Fruit fly (Drosophila melanogaster) whole organism, embryonic: ENCODE results near the gene CG10338.
A peak's percentile ranks its signal among the peaks of the same experiment; 100 is the strongest.

Experiments
- ATbp ChIP-seq: fragments of 200-800 bp; sonication (Bioruptor generic); optimal IDR thresholded peaks from 2 replicates; lab custom pipeline; 2017; ENCODE audit warnings: missing biosample characterization, mild to moderate bottlenecking, missing genetic modification characterization, missing genetic modification reagents
- Antp ChIP-seq: fragments of 200-800 bp; sonication (Bioruptor generic); optimal IDR thresholded peaks from 3 replicates; lab custom pipeline; 2016; ENCODE audit warnings: missing biosample characterization, missing genetic modification characterization
- Awh ChIP-seq: fragments of 200-800 bp; sonication (Bioruptor generic); IDR thresholded peaks from 2 replicates; pipeline ENCODE4, ENCODE4 v1.3.6; 2022; ENCODE audit warnings: missing biosample characterization, missing genetic modification characterization
- CG10147 ChIP-seq: fragments of 200-800 bp; sonication (Bioruptor generic); optimal IDR thresholded peaks from 2 replicates; lab custom pipeline; 2019; ENCODE audit warnings: missing biosample characterization, mild to moderate bottlenecking, missing genetic modification characterization, moderate library complexity
- CG10321 ChIP-seq: fragments of 200-800 bp; sonication (Bioruptor generic); IDR thresholded peaks from 2 replicates; pipeline ENCODE4 v1.3.6; 2022; ENCODE audit warnings: missing biosample characterization, missing genetic modification characterization
- CG11456 ChIP-seq: fragments of 200-800 bp; sonication (Bioruptor generic); IDR thresholded peaks from 3 replicates; pipeline ENCODE4 v1.3.6; 2022; ENCODE audit warnings: missing biosample characterization, missing genetic modification characterization
- CG11696 ChIP-seq: fragments of 200-800 bp; sonication (Bioruptor generic); IDR thresholded peaks from 2 replicates; pipeline ENCODE4 v1.3.6; 2022; ENCODE audit warnings: missing biosample characterization, missing genetic modification characterization
- CG14710 ChIP-seq: fragments of 200-800 bp; sonication (Bioruptor generic); optimal IDR thresholded peaks from 3 replicates; lab custom pipeline; 2019; ENCODE audit warnings: missing biosample characterization, mild to moderate bottlenecking, missing genetic modification characterization, moderate library complexity
- CG1529 ChIP-seq: fragments of 200-800 bp; sonication (Bioruptor generic); optimal IDR thresholded peaks from 3 replicates; lab custom pipeline; 2018; ENCODE audit warnings: missing biosample characterization, missing genetic modification characterization
- CG1602 ChIP-seq: fragments of 200-800 bp; sonication (Bioruptor generic); optimal IDR thresholded peaks from 3 replicates; lab custom pipeline; 2016; ENCODE audit warnings: missing biosample characterization, missing genetic modification characterization
- CG17361 ChIP-seq: fragments of 200-800 bp; sonication (Bioruptor generic); IDR thresholded peaks from 3 replicates; pipeline ENCODE4 v1.3.6; 2022; ENCODE audit warnings: missing biosample characterization, missing genetic modification characterization
- CG17829 ChIP-seq: fragments of 200-800 bp; optimal IDR thresholded peaks from 2 replicates; lab custom pipeline; 2019; ENCODE audit warnings: missing biosample characterization, mild to moderate bottlenecking, missing genetic modification characterization, moderate library complexity
- CG18764 ChIP-seq: fragments of 200-800 bp; sonication (Bioruptor generic); optimal IDR thresholded peaks from 3 replicates; lab custom pipeline; 2016; ENCODE audit warnings: missing biosample characterization, missing genetic modification characterization
- CG42726 ChIP-seq: fragments of 200-800 bp; sonication (Bioruptor generic); IDR thresholded peaks from 2 replicates; pipeline ENCODE4 v1.3.6; 2022; ENCODE audit warnings: missing biosample characterization, missing genetic modification characterization; ENCODE audit not compliant: partially characterized antibody
- CG43689 ChIP-seq: fragments of 200-800 bp; sonication (Bioruptor generic); IDR thresholded peaks from 2 replicates; pipeline ENCODE4 v1.3.6; 2022; ENCODE audit warnings: missing biosample characterization, missing genetic modification characterization
- CG4404 ChIP-seq: fragments of 200-800 bp; sonication (Bioruptor generic); IDR thresholded peaks from 2 replicates; pipeline ENCODE4 v1.3.6; 2022; ENCODE audit warnings: missing biosample characterization, missing genetic modification characterization
- CG6254 ChIP-seq: fragments of 200-800 bp; sonication (Bioruptor generic); optimal IDR thresholded peaks from 3 replicates; lab custom pipeline; 2017; ENCODE audit warnings: mild to moderate bottlenecking, missing biosample characterization, missing genetic modification reagents, missing genetic modification characterization
- CG7357 ChIP-seq: fragments of 200-800 bp; sonication (Bioruptor generic); IDR thresholded peaks from 3 replicates; pipeline ENCODE4 v1.3.6; 2022; ENCODE audit warnings: missing biosample characterization, missing genetic modification characterization
- CG8089 ChIP-seq: fragments of 200-800 bp; sonication (Bioruptor generic); optimal IDR thresholded peaks from 3 replicates; lab custom pipeline; 2016; ENCODE audit warnings: missing biosample characterization, missing genetic modification characterization
- CG8388 ChIP-seq: fragments of 200-800 bp; sonication (Bioruptor generic); optimal IDR thresholded peaks from 2 replicates; lab custom pipeline; 2019; ENCODE audit warnings: missing biosample characterization, mild to moderate bottlenecking, missing genetic modification characterization, moderate library complexity
- CG8478 ChIP-seq: fragments of >200 bp; optimal IDR thresholded peaks from 2 replicates; lab custom pipeline; 2018
- CG9797 ChIP-seq: fragments of 200-800 bp; sonication (Bioruptor generic); optimal IDR thresholded peaks from 3 replicates; lab custom pipeline; 2018; ENCODE audit warnings: missing biosample characterization, mild to moderate bottlenecking, missing genetic modification characterization
- CHES-1-like ChIP-seq: fragments of 200-800 bp; sonication (Bioruptor generic); optimal IDR thresholded peaks from 2 replicates; lab custom pipeline; 2016; ENCODE audit warnings: missing biosample characterization, missing genetic modification characterization
- Dad ChIP-seq: fragments of 200-800 bp; sonication (Bioruptor generic); optimal IDR thresholded peaks from 3 replicates; lab custom pipeline; 2016; ENCODE audit warnings: missing biosample characterization, missing genetic modification characterization
- E2f2 ChIP-seq: fragments of 200-800 bp; sonication (Bioruptor generic); IDR thresholded peaks from 2 replicates; pipeline ENCODE4 v1.3.6; 2022; ENCODE audit warnings: missing biosample characterization, missing genetic modification characterization
- Fer3 ChIP-seq: fragments of 200-800 bp; sonication (Bioruptor generic); optimal IDR thresholded peaks from 2 replicates; lab custom pipeline; 2018; ENCODE audit warnings: missing biosample characterization, mild to moderate bottlenecking, missing genetic modification characterization, moderate library complexity
- H2.0 ChIP-seq: fragments of 200-800 bp; sonication (Bioruptor generic); IDR thresholded peaks from 2 replicates; pipeline ENCODE4 v1.3.6; 2022; ENCODE audit warnings: missing biosample characterization, missing genetic modification characterization
- HLHmδ ChIP-seq: fragments of 200-800 bp; sonication (Bioruptor generic); optimal IDR thresholded peaks from 2 replicates; lab custom pipeline; 2018; ENCODE audit warnings: missing biosample characterization, mild to moderate bottlenecking, missing genetic modification characterization, moderate library complexity
- HmgZ ChIP-seq: fragments of 200-800 bp; sonication (Bioruptor generic); optimal IDR thresholded peaks from 2 replicates; lab custom pipeline; 2018; ENCODE audit warnings: missing biosample characterization, mild to moderate bottlenecking, missing genetic modification characterization
- Hmx ChIP-seq: fragments of 200-800 bp; sonication (Bioruptor generic); optimal IDR thresholded peaks from 2 replicates; lab custom pipeline; 2016; ENCODE audit warnings: missing biosample characterization, missing genetic modification characterization
- Hr3 ChIP-seq: fragments of 200-800 bp; sonication (Bioruptor generic); optimal IDR thresholded peaks from 3 replicates; lab custom pipeline; 2016; ENCODE audit warnings: missing biosample characterization, missing genetic modification characterization
- Hr39 ChIP-seq: fragments of >200 bp; optimal IDR thresholded peaks from 2 replicates; lab custom pipeline; 2017
- NK7.1 ChIP-seq: fragments of 200-800 bp; sonication (Bioruptor generic); optimal IDR thresholded peaks from 3 replicates; lab custom pipeline; 2016; ENCODE audit warnings: missing biosample characterization, missing genetic modification characterization
- Neu2 ChIP-seq: fragments of 200-800 bp; sonication (Bioruptor generic); optimal IDR thresholded peaks from 3 replicates; lab custom pipeline; 2016; ENCODE audit warnings: missing biosample characterization, missing genetic modification characterization, borderline replicate concordance
- NfI ChIP-seq: fragments of 200-800 bp; sonication (Bioruptor generic); optimal IDR thresholded peaks from 3 replicates; lab custom pipeline; 2018; ENCODE audit warnings: missing biosample characterization, mild to moderate bottlenecking, missing genetic modification characterization, moderate library complexity
- Poxn ChIP-seq: fragments of 200-800 bp; sonication (Bioruptor generic); IDR thresholded peaks from 2 replicates; pipeline ENCODE4 v1.3.6; 2022; ENCODE audit warnings: missing biosample characterization, missing genetic modification characterization
- Sox102F ChIP-seq: fragments of 200-800 bp; sonication (Bioruptor generic); optimal IDR thresholded peaks from 2 replicates; lab custom pipeline; 2018; ENCODE audit warnings: missing biosample characterization, mild to moderate bottlenecking, missing genetic modification characterization, moderate library complexity
- Taf1 ChIP-seq: fragments of 200-800 bp; sonication (Bioruptor generic); IDR thresholded peaks from 2 replicates; pipeline ENCODE4 v1.3.6; 2022; ENCODE audit warnings: missing biosample characterization, missing genetic modification characterization
- bowl ChIP-seq: fragments of 200-800 bp; sonication (Bioruptor generic); IDR thresholded peaks from 2 replicates; pipeline ENCODE4 v1.3.6; 2022; ENCODE audit warnings: missing biosample characterization, missing genetic modification characterization
- cas ChIP-seq: fragments of 200-800 bp; sonication (Bioruptor generic); IDR thresholded peaks from 2 replicates; pipeline ENCODE4 v1.3.6; 2022; ENCODE audit warnings: missing biosample characterization, missing genetic modification characterization
- eyg ChIP-seq: fragments of 200-800 bp; sonication (Bioruptor generic); optimal IDR thresholded peaks from 3 replicates; lab custom pipeline; 2016; ENCODE audit warnings: missing biosample characterization, missing genetic modification characterization
- gce ChIP-seq: fragments of 200-800 bp; sonication (Bioruptor generic); IDR thresholded peaks from 3 replicates; pipeline ENCODE4 v1.3.6; 2022; ENCODE audit warnings: missing biosample characterization, missing genetic modification characterization
- inv ChIP-seq: fragments of 200-800 bp; sonication (Bioruptor generic); IDR thresholded peaks from 2 replicates; pipeline ENCODE4 v1.3.6; 2022; ENCODE audit warnings: missing biosample characterization, missing genetic modification characterization; ENCODE audit not compliant: partially characterized antibody
- knrl ChIP-seq: fragments of 200-800 bp; sonication (Bioruptor generic); IDR thresholded peaks from 3 replicates; pipeline ENCODE4 v1.3.6; 2022; ENCODE audit warnings: missing biosample characterization, missing genetic modification characterization; ENCODE audit not compliant: partially characterized antibody
- mirr ChIP-seq: fragments of 200-800 bp; sonication (Bioruptor generic); optimal IDR thresholded peaks from 3 replicates; lab custom pipeline; 2018; ENCODE audit warnings: missing biosample characterization, mild to moderate bottlenecking, missing genetic modification characterization
- pb ChIP-seq: fragments of 200-800 bp; sonication (Bioruptor generic); optimal IDR thresholded peaks from 3 replicates; lab custom pipeline; 2016; ENCODE audit warnings: missing biosample characterization, missing genetic modification characterization
- slou ChIP-seq: fragments of 200-800 bp; sonication (Bioruptor generic); optimal IDR thresholded peaks from 3 replicates; lab custom pipeline; 2016; ENCODE audit warnings: missing biosample characterization, missing genetic modification characterization
- slp2 ChIP-seq: fragments of 200-800 bp; sonication (Bioruptor generic); optimal IDR thresholded peaks from 2 replicates; lab custom pipeline; 2016; ENCODE audit warnings: missing biosample characterization, missing genetic modification characterization
- ssp ChIP-seq: fragments of 200-800 bp; sonication (Bioruptor generic); IDR thresholded peaks from 2 replicates; pipeline ENCODE4 v1.3.6; 2022; ENCODE audit warnings: missing biosample characterization, missing genetic modification characterization
- wek ChIP-seq: fragments of 200-800 bp; sonication (Bioruptor generic); optimal IDR thresholded peaks from 3 replicates; lab custom pipeline; 2018; ENCODE audit warnings: missing biosample characterization, mild to moderate bottlenecking, missing genetic modification characterization, moderate library complexity
- zf30C ChIP-seq: fragments of 200-800 bp; sonication (Bioruptor generic); optimal IDR thresholded peaks from 3 replicates; lab custom pipeline; 2018; ENCODE audit warnings: missing biosample characterization, mild to moderate bottlenecking, missing genetic modification characterization
- zfh1 ChIP-seq: fragments of 200-800 bp; sonication (Bioruptor generic); IDR thresholded peaks from 3 replicates; pipeline ENCODE4 v1.3.6; 2022; ENCODE audit warnings: missing biosample characterization, missing genetic modification characterization

The CG10338 gene

dm6 chr2L:18714086-18714485 lies 18.6 kb downstream of the CG10338 start (continued):
- TF ChIP-seq Sox102F: no peak
- no peak for TF ChIP-seq gce (GFP tag; lab: Robert Waterston, UW)
- TF ChIP-seq HmgZ: peak; percentile 12
- TF ChIP-seq eyg: no peak
- TF ChIP-seq wek: no peak
- TF ChIP-seq CG8388 (GFP tag; lab: Kevin White, UChicago): no peak
- TF ChIP-seq Antp: no peak
- TF ChIP-seq CG14710 (tag; lab: Kevin White, UChicago): peak; percentile 5
- TF ChIP-seq NfI (GFP tag; lab: Kevin White, UChicago): no peak
- TF ChIP-seq ssp (GFP tag; lab: Robert Waterston, UW): no peak
- no peak for TF ChIP-seq CG1529
- TF ChIP-seq Taf1 (GFP tag; lab: Robert Waterston, UW): no peak
- no peak for TF ChIP-seq CG7357 (GFP tag; lab: Robert Waterston, UW)
- no peak for TF ChIP-seq CG9797
- no peak for TF ChIP-seq ATbp (GFP tag; lab: Kevin White, UChicago)
- no peak for TF ChIP-seq Poxn
- peak; percentile 81 for TF ChIP-seq E2f2
- TF ChIP-seq CG42726 (GFP tag; lab: Robert Waterston, UW): peak; percentile 33; the same call in 1 of the 2 replicates
- no peak for TF ChIP-seq CG4404
- TF ChIP-seq knrl (GFP tag; lab: Robert Waterston, UW): 0 out of 3 replicates have a peak, but pooled peaks have one; percentile 37
- TF ChIP-seq inv (GFP tag; lab: Robert Waterston, UW): no peak
- no peak for TF ChIP-seq mirr (GFP tag; lab: Kevin White, UChicago)
- no peak for TF ChIP-seq NK7.1 (GFP tag; lab: Kevin White, UChicago)
- TF ChIP-seq CG8089 (GFP tag; lab: Kevin White, UChicago): no peak
- TF ChIP-seq CG43689 (GFP tag; lab: Robert Waterston, UW): no peak
- TF ChIP-seq, all 482 proteins: peak for 17

DNA sequence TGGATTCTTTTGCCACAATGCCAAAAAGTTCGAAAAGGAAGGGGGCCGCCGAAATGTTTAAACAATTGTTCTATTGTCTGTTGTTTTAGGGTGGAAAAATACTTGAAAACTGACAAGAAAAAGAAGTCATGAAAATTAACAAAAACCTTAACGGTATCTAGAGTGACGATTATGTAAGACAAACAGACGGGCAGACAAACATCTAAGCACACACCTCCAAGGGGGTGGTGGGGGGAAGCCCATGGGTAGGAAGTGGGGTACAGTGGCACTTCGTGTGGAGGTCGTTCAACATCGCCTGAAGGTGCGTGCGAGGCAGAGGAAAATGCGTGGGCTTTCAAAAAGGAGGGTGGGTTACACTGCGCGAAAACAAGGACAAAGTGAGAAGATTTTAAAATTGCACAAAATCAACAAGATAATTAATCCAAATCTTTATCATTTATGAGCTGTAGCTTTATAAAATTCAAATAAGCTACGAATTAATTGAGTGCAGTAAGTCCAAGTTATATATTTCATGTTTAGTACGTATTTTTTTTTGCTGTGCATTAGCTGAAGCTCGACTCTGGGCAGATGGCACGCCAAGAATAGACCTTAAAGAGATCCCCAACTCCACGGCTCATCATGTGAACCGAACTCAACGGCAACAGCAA lies 22.0 kb downstream of the CG10338 start:
- no peak for TF ChIP-seq zfh1 (GFP tag; lab: Robert Waterston, UW)
- no peak for TF ChIP-seq Hr39 (lab: Kevin White, UChicago)
- no peak for TF ChIP-seq CG17361 (GFP tag; lab: Robert Waterston, UW)
- no peak for TF ChIP-seq CG8478 (lab: Kevin White, UChicago)
- TF ChIP-seq Neu2 (GFP tag; lab: Kevin White, UChicago): no peak
- 0 out of 2 replicates have a peak, but pooled peaks have one; percentile 18 for TF ChIP-seq Awh (GFP tag; lab: Robert Waterston, UW)
- TF ChIP-seq pb: no peak
- TF ChIP-seq slou (GFP tag; lab: Kevin White, UChicago): no peak
- 0 out of 2 replicates have a peak, but pooled peaks have one; percentile 10 for TF ChIP-seq E2f2
- no peak for TF ChIP-seq CG18764 (GFP tag; lab: Kevin White, UChicago)
- no peak for TF ChIP-seq Fer3
- no peak for TF ChIP-seq H2.0 (GFP tag; lab: Robert Waterston, UW)
- no peak for TF ChIP-seq CHES-1-like (GFP tag; lab: Kevin White, UChicago)
- TF ChIP-seq CG17829 (tag; lab: Kevin White, UChicago): no peak
- TF ChIP-seq CG10321: 0 out of 2 replicates have a peak, but pooled peaks have one; percentile 8
- no peak for TF ChIP-seq eyg
- TF ChIP-seq Dad (GFP tag; lab: Kevin White, UChicago): no peak
- no peak for TF ChIP-seq CG10147 (GFP tag; lab: Kevin White, UChicago)
- peak; percentile 34; the same call in 1 of the 3 replicates for TF ChIP-seq CG11456
- TF ChIP-seq slp2 (GFP tag; lab: Kevin White, UChicago): no peak
- no peak for TF ChIP-seq CG11696
- TF ChIP-seq Hr3: no peak
- TF ChIP-seq bowl (GFP tag; lab: Robert Waterston, UW): no peak
- no peak for TF ChIP-seq CG6254 (GFP tag; lab: Kevin White, UChicago)
- TF ChIP-seq cas (GFP tag; lab: Robert Waterston, UW): no peak
- TF ChIP-seq Hmx (GFP tag; lab: Kevin White, UChicago): no peak
- TF ChIP-seq knrl (GFP tag; lab: Robert Waterston, UW): no peak
- no peak for TF ChIP-seq CG1602 (GFP tag; lab: Kevin White, UChicago)
- no peak for TF ChIP-seq HLHmδ (GFP tag; lab: Kevin White, UChicago)
- no peak for TF ChIP-seq zf30C
